Worm (Caenorhabditis elegans): ENCODE results near the gene Y48C3A.20.

DNA sequence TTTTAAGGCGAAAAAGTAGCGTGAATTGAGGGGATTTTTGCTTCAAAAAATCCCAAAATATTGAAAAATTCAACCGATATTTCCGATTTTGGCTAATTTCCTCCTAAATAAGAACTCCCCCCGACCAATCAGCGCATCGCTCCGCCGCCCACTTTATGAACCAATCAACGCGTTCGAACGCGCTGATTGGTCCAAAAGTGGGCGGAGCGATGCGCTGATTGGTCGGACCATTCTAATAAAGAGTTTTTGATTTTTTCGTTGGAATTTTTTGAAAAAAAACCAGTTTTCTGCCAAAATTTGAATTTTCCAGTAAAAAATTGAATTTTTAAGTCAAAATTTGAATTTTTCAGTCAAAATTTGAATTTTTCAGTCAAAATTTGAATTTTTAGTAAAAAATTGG is 48.2 kb upstream of the Y48C3A.20 start:
- TF ChIP-seq hmbx-1 (tag; optimal IDR thresholded peaks at IDR 0.05), result no peak
- TF ChIP-seq ama-1 (optimal IDR thresholded peaks at IDR 0.05), result peak; percentile 78
